Worm (Caenorhabditis elegans): Measurements from ENCODE around the gene nmgp-1.

Gene nmgp-1

ce11 chrII:6269805-6270414, 9.3 kb downstream of the nmgp-1 start, which contains the start of gene F13H8.2:
Gene F13H8.2, plus strand, starts transcription at chrII:6270364.
- TF ChIP-seq hif-1 (tag; optimal IDR thresholded peaks at IDR 0.05) (peak in 1 of 2 experiments; percentile 58), spr-1 (tag; optimal IDR thresholded peaks at IDR 0.05) (peak; percentile 62), F49E8.2 (tag; optimal IDR thresholded peaks at IDR 0.05; ENCODE audit: borderline replicate concordance) (peak; percentile 22), snpc-1.2 (GFP tag; IDR thresholded peaks at IDR 0.05) (peak; percentile 61; the same call in 1 of the 2 replicates), dmd-6 (GFP tag; IDR thresholded peaks at IDR 0.05) (peak; percentile 78), php-3 (GFP tag; IDR thresholded peaks at IDR 0.05) (0 out of 2 replicates have a peak, but pooled peaks have one; percentile 36), duxl-1 (tag; optimal IDR thresholded peaks at IDR 0.05; ENCODE audit: poor library complexity) (peak; percentile 41), arid-1 (GFP tag; conservative IDR thresholded peaks at IDR 0.05) (peak; percentile 93), mxl-2 (GFP tag; conservative IDR thresholded peaks at IDR 0.05) (0 out of 2 replicates have a peak, but pooled peaks have one; percentile 35), ZK546.5 (tag; optimal IDR thresholded peaks at IDR 0.05) (no peak), nhr-77 (tag; optimal IDR thresholded peaks at IDR 0.05) (peak; percentile 28), F37D6.2 (tag; optimal IDR thresholded peaks at IDR 0.05) (peak; percentile 42), nhr-11 (tag; optimal IDR thresholded peaks at IDR 0.05) (peak; percentile 27), lin-38 (GFP tag; IDR thresholded peaks at IDR 0.05) (peak; percentile 89), unc-62 (GFP tag; optimal IDR thresholded peaks at IDR 0.05 in 1 of 2) (peak in 1 of 2 experiments; percentile 37), unc-62 (tag; optimal IDR thresholded peaks at IDR 0.05) (no peak), hlh-30 (tag; optimal IDR thresholded peaks at IDR 0.05; ENCODE audit: insufficient read depth) (peak; percentile 68), nhr-42 (GFP tag; IDR thresholded peaks at IDR 0.05) (peak; percentile 67; the same call in 1 of the 2 replicates), daf-19 (GFP tag; conservative IDR thresholded peaks at IDR 0.05) (0 out of 2 replicates have a peak, but pooled peaks have one; percentile 34), tag-97 (GFP tag; IDR thresholded peaks at IDR 0.05) (no peak), T20F7.1 (GFP tag; optimal IDR thresholded peaks at IDR 0.05) (peak; percentile 63), T26A8.4 (GFP tag; IDR thresholded peaks at IDR 0.05) (peak; percentile 76), lin-1 (GFP tag; IDR thresholded peaks at IDR 0.05) (peak; percentile 91), aly-2 (tag; optimal IDR thresholded peaks at IDR 0.05) (no peak), nhr-28 (tag; optimal IDR thresholded peaks at IDR 0.05) (peak; percentile 20), Y48G9A.11 (GFP tag; IDR thresholded peaks at IDR 0.05) (peak; percentile 70), dmd-9 (GFP tag; IDR thresholded peaks at IDR 0.05) (peak; percentile 71), spr-3 (GFP tag; optimal IDR thresholded peaks at IDR 0.05) (no peak), dpl-1 (GFP tag; optimal IDR thresholded peaks at IDR 0.05) (peak; percentile 95), ceh-20 (GFP tag; IDR thresholded peaks at IDR 0.05) (peak; percentile 77), hlh-11 (tag; optimal IDR thresholded peaks at IDR 0.05) (peak; percentile 67), lsy-2 (tag; optimal IDR thresholded peaks at IDR 0.05) (peak; percentile 26 to 80), mes-2 (tag; optimal IDR thresholded peaks at IDR 0.05; ENCODE audit: poor library complexity, severe bottlenecking) (peak; percentile 92), tra-1 (GFP tag; IDR thresholded peaks at IDR 0.05) (peak; percentile 62; the same call in 1 of the 2 replicates), mep-1 (tag; optimal IDR thresholded peaks at IDR 0.05) (peak; percentile 81), dve-1 (tag; optimal IDR thresholded peaks at IDR 0.05; ENCODE audit: insufficient read depth) (peak; percentile 40), mdl-1 (tag; optimal IDR thresholded peaks at IDR 0.05) (peak in 1 of 2 experiments; percentile 52), lin-29 (GFP tag; IDR thresholded peaks at IDR 0.05) (0 out of 2 replicates have a peak, but pooled peaks have one; percentile 11), unc-130 (GFP tag; optimal IDR thresholded peaks at IDR 0.05) (peak; percentile 69), daf-16 (GFP tag; optimal IDR thresholded peaks at IDR 0.05) (peak in 1 of 2 experiments; percentile 5), daf-16 (tag; optimal IDR thresholded peaks at IDR 0.05) (peak; percentile 6), egl-43 (GFP tag; IDR thresholded peaks at IDR 0.05) (peak; percentile 78), attf-4 (tag; optimal IDR thresholded peaks at IDR 0.05) (no peak), ZK337.2 (GFP tag; IDR thresholded peaks at IDR 0.05) (peak; percentile 70; the same call in 1 of the 2 replicates), zip-2 (tag; optimal IDR thresholded peaks at IDR 0.05) (no peak), nhr-6 (tag; optimal IDR thresholded peaks at IDR 0.05) (peak; percentile 36), lin-13 (GFP tag; optimal IDR thresholded peaks at IDR 0.05) (peak; percentile 28), vab-7 (GFP tag; IDR thresholded peaks at IDR 0.05) (peak; percentile 77), dmd-8 (GFP tag; IDR thresholded peaks at IDR 0.05) (0 out of 2 replicates have a peak, but pooled peaks have one; percentile 30)

Data from whole organism, L4 larva.